Worm (Caenorhabditis elegans): ENCODE measurements around the gene col-145.

The col-145 gene

DNA sequence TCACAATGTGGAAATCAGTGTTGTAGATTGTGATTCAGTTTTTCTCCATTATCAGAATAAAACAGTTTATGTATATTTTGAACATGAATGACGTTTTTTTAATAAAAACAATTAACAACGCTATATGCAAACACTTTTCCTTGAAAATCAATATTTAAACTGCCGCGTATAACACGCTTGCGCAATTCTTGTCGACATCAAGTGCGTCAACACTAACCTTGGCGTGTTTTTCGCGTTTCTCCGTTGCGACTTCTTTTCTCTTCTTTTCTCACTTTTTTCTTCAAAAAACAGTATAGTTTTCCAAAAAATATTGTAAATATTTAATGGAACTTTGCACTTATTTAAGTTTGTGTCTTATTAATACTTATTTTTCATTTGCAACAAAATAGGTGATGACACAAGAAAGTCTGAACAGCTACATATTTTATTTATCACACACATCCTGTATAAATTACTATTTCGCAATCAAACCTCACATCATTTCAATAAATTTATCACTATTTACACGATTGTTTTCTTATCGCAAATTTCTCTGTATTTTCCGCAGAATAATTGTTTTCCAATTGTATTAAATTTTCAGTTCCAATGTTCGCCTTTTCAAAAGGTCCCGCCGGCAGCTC lies 12.5 kb upstream of the col-145 start, which contains the start of gene spas-1 (continued):
- no peak for TF ChIP-seq nhr-237 (tag; optimal IDR thresholded peaks at IDR 0.05)
- TF ChIP-seq skn-1 (tag; optimal IDR thresholded peaks at IDR 0.05) = peak; percentile 88
- peak; percentile 85 for TF ChIP-seq dsc-1 (tag; optimal IDR thresholded peaks at IDR 0.05)
- TF ChIP-seq ces-1 (GFP tag; optimal IDR thresholded peaks at IDR 0.05) = no peak
- TF ChIP-seq hlh-17 (GFP tag; optimal IDR thresholded peaks at IDR 0.05; ENCODE audit: borderline replicate concordance) = no peak
- TF ChIP-seq nhr-77 (tag; optimal IDR thresholded peaks at IDR 0.05) = peak; percentile 79
- peak; percentile 82 for TF ChIP-seq isw-1 (GFP tag; IDR thresholded peaks at IDR 0.05)
- TF ChIP-seq sup-37 (GFP tag; optimal IDR thresholded peaks at IDR 0.05) = peak; percentile 21
- peak; percentile 46 for TF ChIP-seq pax-3 (tag; optimal IDR thresholded peaks at IDR 0.05)
- TF ChIP-seq nhr-85 (tag) = peak; percentile 95
- TF ChIP-seq ceh-82 (tag; optimal IDR thresholded peaks at IDR 0.05) = peak; percentile 76 to 91 (median 84)
- TF ChIP-seq Y116A8C.19 (tag; optimal IDR thresholded peaks at IDR 0.05; ENCODE audit: borderline replicate concordance) = no peak
- peak; percentile 77 for TF ChIP-seq ama-1 (optimal IDR thresholded peaks at IDR 0.05)
- TF ChIP-seq alr-1 (tag; optimal IDR thresholded peaks at IDR 0.05; ENCODE audit: borderline replicate concordance) = no peak
- no peak for TF ChIP-seq pqm-1 (tag; optimal IDR thresholded peaks at IDR 0.05)
- TF ChIP-seq nhr-76 (tag; optimal IDR thresholded peaks at IDR 0.05) = no peak
- TF ChIP-seq zag-1 (tag; optimal IDR thresholded peaks at IDR 0.05) = no peak
- TF ChIP-seq zip-4 (GFP tag; optimal IDR thresholded peaks at IDR 0.05) = peak; percentile 71
- peak; percentile 78 for TF ChIP-seq lin-15B (tag; optimal IDR thresholded peaks at IDR 0.05)
- TF ChIP-seq nhr-28 (tag; optimal IDR thresholded peaks at IDR 0.05) = no peak
- TF ChIP-seq C04F5.9 (tag; optimal IDR thresholded peaks at IDR 0.05) = peak; percentile 70
- peak; percentile 92 to 93 for TF ChIP-seq lsy-2 (tag; optimal IDR thresholded peaks at IDR 0.05)
- no peak for TF ChIP-seq unc-98 (GFP tag; IDR thresholded peaks at IDR 0.05)
- TF ChIP-seq tbx-2 (tag; optimal IDR thresholded peaks at IDR 0.05) = peak; percentile 92
- peak; percentile 98 to 99 for TF ChIP-seq lin-35 (GFP tag; optimal IDR thresholded peaks at IDR 0.05)
- TF ChIP-seq hlh-4 (tag; optimal IDR thresholded peaks at IDR 0.05) = no peak
- no peak for TF ChIP-seq C34B4.2 (tag; optimal IDR thresholded peaks at IDR 0.05)
- no peak for TF ChIP-seq nhr-12 (tag; optimal IDR thresholded peaks at IDR 0.05)
- TF ChIP-seq ceh-63 (GFP tag; optimal IDR thresholded peaks at IDR 0.05) = no peak
- peak; percentile 94 for TF ChIP-seq lin-39 (tag; optimal IDR thresholded peaks at IDR 0.05)
- peak; percentile 90 for TF ChIP-seq blmp-1 (tag; optimal IDR thresholded peaks at IDR 0.05)
- no peak for TF ChIP-seq hpl-2 (GFP tag; optimal IDR thresholded peaks at IDR 0.05)
- TF ChIP-seq efl-1 (optimal IDR thresholded peaks at IDR 0.05) = peak; percentile 89 to 98
- TF ChIP-seq efl-1 (GFP tag; optimal IDR thresholded peaks at IDR 0.05 in 1 of 2) = peak; percentile 97 to 100
- peak; percentile 79 for TF ChIP-seq irx-1 (tag; optimal IDR thresholded peaks at IDR 0.05)
- 0 out of 2 replicates have a peak, but pooled peaks have one; percentile 36 for TF ChIP-seq ceh-88 (GFP tag; IDR thresholded peaks at IDR 0.05)
- peak; percentile 37 for TF ChIP-seq fkh-10 (GFP tag; optimal IDR thresholded peaks at IDR 0.05)
- TF ChIP-seq sox-4 (tag; optimal IDR thresholded peaks at IDR 0.05) = peak; percentile 78
- TF ChIP-seq nhr-84 (tag; optimal IDR thresholded peaks at IDR 0.05) = no peak
- TF ChIP-seq fkh-8 (tag; optimal IDR thresholded peaks at IDR 0.05) = peak; percentile 77
- peak in 1 of 2 experiments; percentile 62 for TF ChIP-seq ztf-11 (tag; optimal IDR thresholded peaks at IDR 0.05)
- no peak for TF ChIP-seq vab-15 (tag; optimal IDR thresholded peaks at IDR 0.05)
- TF ChIP-seq F16B12.6 (tag; optimal IDR thresholded peaks at IDR 0.05) = peak; percentile 59

ce11 chrV:9173789-9174188 lies 11.0 kb upstream of the col-145 start, which contains the start of gene pqn-16:
Gene pqn-16 (plus strand): TSS chrV:9174089.
- TF ChIP-seq nhr-20 (tag; optimal IDR thresholded peaks at IDR 0.05) = no peak
- no peak for TF ChIP-seq snu-23 (GFP tag; optimal IDR thresholded peaks at IDR 0.05)
- TF ChIP-seq blmp-1 (tag; optimal IDR thresholded peaks at IDR 0.05) = no peak
- TF ChIP-seq dsc-1 (tag; optimal IDR thresholded peaks at IDR 0.05) = no peak
- TF ChIP-seq swsn-7 (tag; optimal IDR thresholded peaks at IDR 0.05) = no peak
- TF ChIP-seq nhr-19 (GFP tag; conservative IDR thresholded peaks at IDR 0.05) = no peak
- TF ChIP-seq efl-1 (optimal IDR thresholded peaks at IDR 0.05) = no peak
- TF ChIP-seq efl-1 (GFP tag; optimal IDR thresholded peaks at IDR 0.05 in 1 of 2) = no peak
- TF ChIP-seq skn-1 (tag; optimal IDR thresholded peaks at IDR 0.05) = no peak
- TF ChIP-seq zip-4 (GFP tag; optimal IDR thresholded peaks at IDR 0.05) = no peak
- no peak for TF ChIP-seq F16B12.6 (tag; optimal IDR thresholded peaks at IDR 0.05)
- TF ChIP-seq nhr-12 (tag; optimal IDR thresholded peaks at IDR 0.05) = no peak
- no peak for TF ChIP-seq nhr-28 (tag; optimal IDR thresholded peaks at IDR 0.05)
- no peak for TF ChIP-seq grh-1 (GFP tag; IDR thresholded peaks at IDR 0.05)
- TF ChIP-seq ceh-63 (GFP tag; optimal IDR thresholded peaks at IDR 0.05) = no peak
